Worm (Caenorhabditis elegans) whole organism, L3 larva: Measurements from ENCODE around the gene hot-8.
A peak's percentile ranks its signal among the peaks of the same experiment; 100 is the strongest.

Experiments
- ama-1 ChIP-seq: fragments of 150-350 bp; optimal IDR thresholded peaks from 2 replicates; lab custom pipeline; 2018
- ceh-16 ChIP-seq: sonication (generic microtip); optimal IDR thresholded peaks from 2 replicates; lab custom pipeline; 2017; ENCODE audit warnings: missing biosample characterization, missing genetic modification characterization
- egl-27 ChIP-seq: sonication (generic microtip); optimal IDR thresholded peaks from 4 replicates; lab custom pipeline; 2017; ENCODE audit warnings: missing biosample characterization, missing genetic modification reagents, missing genetic modification characterization
- nfya-1 ChIP-seq: sonication (generic microtip); optimal IDR thresholded peaks from 2 replicates; lab custom pipeline; 2017; ENCODE audit warnings: missing genetic modification characterization, mild to moderate bottlenecking, missing compliant biosample characterization, antibody characterized with exemption, moderate library complexity; ENCODE audit not compliant: insufficient read depth
- nhr-237 ChIP-seq: fragments of 150-350 bp; optimal IDR thresholded peaks from 2 replicates; lab custom pipeline; 2014; ENCODE audit warnings: missing biosample characterization, missing genetic modification characterization
- nhr-76 ChIP-seq: fragments of 150-350 bp; sonication (generic microtip); optimal IDR thresholded peaks from 5 replicates; lab custom pipeline; 2014; ENCODE audit warnings: missing biosample characterization, missing genetic modification characterization
- nhr-77 ChIP-seq: fragments of 150-350 bp; optimal IDR thresholded peaks from 2 replicates; lab custom pipeline; 2014; ENCODE audit warnings: missing biosample characterization, missing genetic modification characterization
- pha-4 ChIP-seq: fragments of 150-350 bp; optimal IDR thresholded peaks from 2 replicates; lab custom pipeline; 2014; ENCODE audit warnings: missing biosample characterization, missing genetic modification reagents, missing genetic modification characterization
- pqm-1 ChIP-seq: fragments of 150-350 bp; optimal IDR thresholded peaks from 2 replicates; lab custom pipeline; 2017; ENCODE audit warnings: missing biosample characterization, missing genetic modification characterization, inconsistent platforms
- snpc-4 ChIP-seq: fragments of 150-350 bp; optimal IDR thresholded peaks from 2 replicates; lab custom pipeline; 2014; ENCODE audit warnings: missing biosample characterization, missing genetic modification characterization
- ztf-11 ChIP-seq: fragments of 150-350 bp; optimal IDR thresholded peaks from 2 replicates; lab custom pipeline; 2014; ENCODE audit warnings: missing biosample characterization, missing genetic modification characterization

DNA sequence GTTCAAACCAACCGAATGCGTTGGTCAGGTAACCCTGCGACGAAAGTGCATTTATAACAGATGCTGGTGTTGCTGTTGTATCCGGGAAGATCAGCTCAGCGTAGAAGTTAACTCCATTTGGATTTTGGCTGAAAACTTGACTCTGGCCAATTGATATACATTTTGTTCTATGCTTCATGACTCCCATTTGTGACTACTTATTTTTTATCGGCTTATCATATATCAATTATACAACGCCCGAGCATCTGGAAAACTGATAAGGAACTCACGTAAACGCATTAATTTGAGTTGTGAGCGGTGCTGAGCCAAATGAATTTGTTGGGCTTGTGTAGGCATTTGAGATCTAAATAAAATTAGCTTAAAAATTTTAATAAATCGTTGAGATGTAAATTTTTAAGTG lies 32.7 kb upstream of the hot-8 start:
- TF ChIP-seq ceh-16 (tag; lab: Kevin White, UChicago) (no peak), egl-27 (tag; lab: Kevin White, UChicago) (no peak), nhr-76 (tag; lab: Kevin White, UChicago) (no peak), nfya-1 (tag; lab: Kevin White, UChicago) (no peak), pha-4 (tag; lab: Kevin White, UChicago) (no peak), pqm-1 (tag; lab: Kevin White, UChicago) (peak; percentile 64), ama-1 (lab: Kevin White, UChicago) (no peak), snpc-4 (tag; lab: Kevin White, UChicago) (no peak), nhr-77 (tag; lab: Kevin White, UChicago) (no peak), ztf-11 (tag; lab: Kevin White, UChicago) (no peak), nhr-237 (tag; lab: Kevin White, UChicago) (no peak)
